Worm (Caenorhabditis elegans): ENCODE data around the gene F46C3.2.

Gene F46C3.2

ce11 chrX:11385916-11386315 lies 32.7 kb downstream of the F46C3.2 start:
- TF ChIP-seq nhr-6 (tag; optimal IDR thresholded peaks at IDR 0.05) (no peak), ceh-28 (tag; optimal IDR thresholded peaks at IDR 0.05) (no peak), F10B5.3 (tag; optimal IDR thresholded peaks at IDR 0.05) (no peak), rbr-2 (tag; optimal IDR thresholded peaks at IDR 0.05) (no peak), nhr-76 (tag; optimal IDR thresholded peaks at IDR 0.05) (no peak), snpc-1.2 (GFP tag; IDR thresholded peaks at IDR 0.05) (no peak), daf-16 (GFP tag; optimal IDR thresholded peaks at IDR 0.05) (no peak), daf-16 (tag; optimal IDR thresholded peaks at IDR 0.05) (no peak), nhr-237 (tag; optimal IDR thresholded peaks at IDR 0.05) (no peak), nhr-11 (tag; optimal IDR thresholded peaks at IDR 0.05) (no peak), ceh-82 (tag; optimal IDR thresholded peaks at IDR 0.05) (no peak), lin-15B (tag; optimal IDR thresholded peaks at IDR 0.05) (no peak), jun-1 (tag; optimal IDR thresholded peaks at IDR 0.05) (no peak), unc-62 (GFP tag; optimal IDR thresholded peaks at IDR 0.05 in 1 of 2) (no peak), unc-62 (tag; optimal IDR thresholded peaks at IDR 0.05) (no peak), lin-13 (GFP tag; optimal IDR thresholded peaks at IDR 0.05) (no peak), lin-1 (GFP tag; IDR thresholded peaks at IDR 0.05) (no peak), ZK546.5 (tag; optimal IDR thresholded peaks at IDR 0.05) (no peak), pqm-1 (tag; optimal IDR thresholded peaks at IDR 0.05) (no peak), ztf-11 (tag; optimal IDR thresholded peaks at IDR 0.05) (no peak), daf-19 (GFP tag; conservative IDR thresholded peaks at IDR 0.05) (no peak), aha-1 (tag) (no peak)

- TF ChIP-seq hlh-11 (tag; optimal IDR thresholded peaks at IDR 0.05), result peak; percentile 26
- TF ChIP-seq vab-7 (GFP tag; IDR thresholded peaks at IDR 0.05), result no peak
- TF ChIP-seq madf-5 (GFP tag; IDR thresholded peaks at IDR 0.05), result no peak
- 0 out of 2 replicates have a peak, but pooled peaks have one; percentile 56 for TF ChIP-seq madf-9 (GFP tag; conservative IDR thresholded peaks at IDR 0.05)
- peak in 1 of 2 experiments; percentile 96 for TF ChIP-seq unc-62 (GFP tag; optimal IDR thresholded peaks at IDR 0.05 in 1 of 2)
- TF ChIP-seq unc-62 (tag; optimal IDR thresholded peaks at IDR 0.05), result no peak
- no peak for TF ChIP-seq ceh-20 (GFP tag; IDR thresholded peaks at IDR 0.05)
- TF ChIP-seq tag-97 (GFP tag; IDR thresholded peaks at IDR 0.05), result 0 out of 2 replicates have a peak, but pooled peaks have one; percentile 46
- no peak for TF ChIP-seq nhr-11 (tag; optimal IDR thresholded peaks at IDR 0.05)
- TF ChIP-seq mdl-1 (tag; optimal IDR thresholded peaks at IDR 0.05), result peak in 1 of 2 experiments; percentile 21
- TF ChIP-seq dmd-9 (GFP tag; IDR thresholded peaks at IDR 0.05), result no peak
- TF ChIP-seq set-16 (GFP tag; IDR thresholded peaks at IDR 0.05), result peak; percentile 87
- peak; percentile 7 for TF ChIP-seq spr-1 (tag; optimal IDR thresholded peaks at IDR 0.05)
- TF ChIP-seq hlh-30 (tag; optimal IDR thresholded peaks at IDR 0.05; ENCODE audit: insufficient read depth), result peak; percentile 19
- TF ChIP-seq aha-1 (tag), result peak; percentile 74
- TF ChIP-seq mxl-3 (GFP tag; optimal IDR thresholded peaks at IDR 0.05), result peak; percentile 44
Observed at ce11 chrX:11384534-11385441, 33.8 kb downstream of the F46C3.2 start, which contains the start of the genes F08B12.11 and prmn-1. Gene F08B12.11, plus strand, starts transcription at chrX:11385054. Gene prmn-1, plus strand, starts transcription at chrX:11385084.

DNA sequence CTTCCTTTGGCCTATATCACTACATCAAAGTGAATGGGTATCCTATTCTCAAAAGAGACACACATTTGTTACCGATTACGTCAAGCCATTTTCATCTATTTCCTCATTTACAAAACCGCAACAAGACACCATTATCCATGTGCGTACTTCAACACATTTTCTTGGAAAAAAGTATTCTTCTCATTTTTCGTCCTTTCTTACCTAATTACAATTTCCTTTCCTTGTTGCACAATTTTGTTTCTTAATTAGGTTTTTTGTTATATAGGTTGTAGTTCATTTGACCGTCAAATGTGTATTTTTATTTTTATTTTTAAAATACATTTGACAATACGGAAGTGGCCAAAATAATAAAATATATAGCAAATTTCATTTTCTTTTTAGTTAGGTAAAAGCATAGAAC lies 35.2 kb downstream of the F46C3.2 start:
- TF ChIP-seq lim-7 (GFP tag; IDR thresholded peaks at IDR 0.05), result no peak
- TF ChIP-seq dve-1 (tag; optimal IDR thresholded peaks at IDR 0.05; ENCODE audit: insufficient read depth), result no peak
- no peak for TF ChIP-seq dmd-8 (GFP tag; IDR thresholded peaks at IDR 0.05)
- TF ChIP-seq Y48G9A.11 (GFP tag; IDR thresholded peaks at IDR 0.05), result no peak
- peak; percentile 54 for TF ChIP-seq ces-1 (GFP tag; optimal IDR thresholded peaks at IDR 0.05)
- no peak for TF ChIP-seq aly-2 (tag; optimal IDR thresholded peaks at IDR 0.05)
- TF ChIP-seq lsy-2 (tag; optimal IDR thresholded peaks at IDR 0.05), result peak in 1 of 2 experiments; percentile 21
- no peak for TF ChIP-seq ceh-62 (tag; optimal IDR thresholded peaks at IDR 0.05)
- no peak for TF ChIP-seq T20F7.1 (GFP tag; optimal IDR thresholded peaks at IDR 0.05)
- no peak for TF ChIP-seq nhr-48 (tag; optimal IDR thresholded peaks at IDR 0.05)
- no peak for TF ChIP-seq zip-2 (tag; optimal IDR thresholded peaks at IDR 0.05)
- TF ChIP-seq ceh-20 (GFP tag; IDR thresholded peaks at IDR 0.05), result no peak
- no peak for TF ChIP-seq nhr-10 (tag; optimal IDR thresholded peaks at IDR 0.05)
- no peak for TF ChIP-seq nhr-102 (tag; optimal IDR thresholded peaks at IDR 0.05)
- no peak for TF ChIP-seq hif-1 (tag; optimal IDR thresholded peaks at IDR 0.05)
- peak in 1 of 2 experiments; percentile 29 for TF ChIP-seq unc-62 (GFP tag; optimal IDR thresholded peaks at IDR 0.05 in 1 of 2)
- TF ChIP-seq unc-62 (tag; optimal IDR thresholded peaks at IDR 0.05), result no peak
- no peak for TF ChIP-seq jun-1 (tag; optimal IDR thresholded peaks at IDR 0.05)
- TF ChIP-seq gei-8 (GFP tag; optimal IDR thresholded peaks at IDR 0.05), result no peak

Measured in whole organism, L4 larva.